Worm (Caenorhabditis elegans) whole organism, early embryonic: Measurements from ENCODE around the gene K09D9.14.

Source experiments
- B0310.2 ChIP-seq: sonication (generic microtip); optimal IDR thresholded peaks from 2 replicates; lab custom pipeline; 2016; ENCODE audit warnings: mild to moderate bottlenecking, missing genetic modification characterization, missing compliant biosample characterization
- ama-1 ChIP-seq: fragments of 150-350 bp; optimal IDR thresholded peaks from 2 replicates; lab custom pipeline; 2014
- flt-1 ChIP-seq: fragments of 200-800 bp; sonication (Bioruptor generic); IDR thresholded peaks from 2 replicates; pipeline ENCODE4 v1.3.6; 2022; ENCODE audit warnings: missing genetic modification characterization, missing compliant biosample characterization
- hmbx-1 ChIP-seq: sonication (generic microtip); optimal IDR thresholded peaks from 2 replicates; lab custom pipeline; 2016; ENCODE audit warnings: mild to moderate bottlenecking, missing genetic modification characterization, missing compliant biosample characterization
- hnd-1 ChIP-seq: sonication (generic microtip); optimal IDR thresholded peaks from 2 replicates; lab custom pipeline; 2016; ENCODE audit warnings: missing genetic modification characterization, missing compliant biosample characterization
- scrt-1 ChIP-seq: fragments of 200-800 bp; sonication (Bioruptor generic); IDR thresholded peaks from 2 replicates; pipeline ENCODE4 v1.3.6; 2022; ENCODE audit warnings: missing genetic modification characterization, missing compliant biosample characterization

DNA sequence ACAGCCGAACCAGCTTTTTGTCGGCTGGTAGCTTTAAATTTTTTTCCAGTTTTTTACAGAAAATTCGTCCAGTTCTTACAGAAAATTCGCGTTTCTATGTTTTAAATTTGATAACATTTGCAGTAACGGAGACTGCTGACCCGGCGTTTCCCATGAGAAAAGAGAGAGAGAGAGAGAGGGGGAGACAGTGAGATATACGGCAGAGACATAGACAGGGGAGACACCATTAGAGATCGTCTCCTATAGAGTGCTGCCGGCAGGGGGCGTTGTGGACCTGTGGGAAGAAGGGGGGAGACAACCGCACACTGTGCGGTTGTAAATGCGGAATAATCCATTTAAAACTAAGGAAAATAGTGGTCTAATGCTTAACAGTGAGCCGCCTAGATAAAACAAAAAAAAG, 8.0 kb upstream of the K09D9.14 start:
- TF ChIP-seq hnd-1 (tag; lab: Kevin White, UChicago), result no peak
- no peak for TF ChIP-seq ama-1 (lab: Kevin White, UChicago)
- TF ChIP-seq B0310.2 (tag; lab: Kevin White, UChicago), result no peak
- TF ChIP-seq scrt-1 (GFP tag; lab: Robert Waterston, UW), result no peak
- TF ChIP-seq hmbx-1 (tag; lab: Kevin White, UChicago), result no peak
- 0 out of 2 replicates have a peak, but pooled peaks have one; percentile 23 for TF ChIP-seq flt-1 (GFP tag; lab: Robert Waterston, UW)
